Fruit fly (Drosophila melanogaster) whole organism, adult: Measurements from ENCODE around the gene CG5421.

Experiments
- CG12768 ChIP-seq: fragments of 200-800 bp; sonication (Bioruptor generic); optimal IDR thresholded peaks from 2 replicates; lab custom pipeline; 2017; ENCODE audit warnings: missing biosample characterization, missing genetic modification characterization, mild to moderate bottlenecking, moderate library complexity, missing genetic modification reagents
- CG14711 ChIP-seq: fragments of 200-800 bp; sonication (Bioruptor generic); optimal IDR thresholded peaks from 2 replicates; lab custom pipeline; 2018; ENCODE audit warnings: missing biosample characterization, mild to moderate bottlenecking, missing genetic modification characterization, moderate library complexity
- CG5204 ChIP-seq: fragments of 200-800 bp; sonication (Bioruptor generic); optimal IDR thresholded peaks from 2 replicates; lab custom pipeline; 2016; ENCODE audit warnings: missing biosample characterization, missing genetic modification characterization
- kay ChIP-seq: fragments of 200-800 bp; sonication (Bioruptor generic); peaks from one replicate; lab custom pipeline; 2016; ENCODE audit warnings: missing biosample characterization, missing genetic modification characterization, borderline replicate concordance

- no peak for TF ChIP-seq kay (GFP tag; lab: Kevin White, UChicago)
- TF ChIP-seq CG5204 (GFP tag; lab: Kevin White, UChicago): no peak
- TF ChIP-seq CG12768 (GFP tag; lab: Kevin White, UChicago): peak; percentile 74
- TF ChIP-seq CG14711 (tag; lab: Kevin White, UChicago): peak; percentile 83
Observed at dm6 chr2L:12427487-12428101, 20.3 kb downstream of the CG5421 start, which contains the start of the genes CG5446 and Trm1.
